Worm (Caenorhabditis elegans) whole organism, late embryonic: ENCODE measurements around the gene C05D12.3.

Experiments used
- C08G9.2 ChIP-seq: sonication (generic microtip); optimal IDR thresholded peaks from 2 replicates; lab custom pipeline; 2016; ENCODE audit warnings: mild to moderate bottlenecking, missing genetic modification characterization, moderate library complexity, missing compliant biosample characterization
- C38D4.7 ChIP-seq: fragments of 200-800 bp; sonication (Bioruptor generic); optimal IDR thresholded peaks from 2 replicates; lab custom pipeline; 2018; ENCODE audit warnings: mild to moderate bottlenecking, missing genetic modification characterization, moderate library complexity, missing compliant biosample characterization
- K02D7.2 ChIP-seq: sonication (generic microtip); optimal IDR thresholded peaks from 2 replicates; lab custom pipeline; 2017; ENCODE audit warnings: mild to moderate bottlenecking, missing genetic modification characterization, missing compliant biosample characterization
- T23F11.4 ChIP-seq: fragments of 200-800 bp; sonication (Bioruptor generic); optimal IDR thresholded peaks from 2 replicates; lab custom pipeline; 2018; ENCODE audit warnings: mild to moderate bottlenecking, missing genetic modification characterization, missing compliant biosample characterization
- ama-1 ChIP-seq: fragments of 150-350 bp; optimal IDR thresholded peaks from 2 replicates; lab custom pipeline; 2014
- ceh-18 ChIP-seq: sonication (generic microtip); optimal IDR thresholded peaks from 2 replicates; lab custom pipeline; 2016; ENCODE audit warnings: missing genetic modification characterization, missing compliant biosample characterization
- ceh-19 ChIP-seq: fragments of 200-800 bp; sonication (Bioruptor generic); optimal IDR thresholded peaks from 2 replicates; lab custom pipeline; 2018; ENCODE audit warnings: mild to moderate bottlenecking, missing genetic modification characterization, missing compliant biosample characterization
- ceh-2 ChIP-seq: sonication (generic microtip); optimal IDR thresholded peaks from 2 replicates; lab custom pipeline; 2016; ENCODE audit warnings: missing genotype, missing genetic modification characterization, missing compliant biosample characterization
- ceh-22 ChIP-seq: sonication (generic microtip); optimal IDR thresholded peaks from 2 replicates; lab custom pipeline; 2017; ENCODE audit warnings: missing biosample characterization, missing genetic modification characterization
- ceh-24 ChIP-seq: sonication (generic microtip); optimal IDR thresholded peaks from 2 replicates; lab custom pipeline; 2016; ENCODE audit warnings: mild to moderate bottlenecking, missing genetic modification characterization, missing compliant biosample characterization
- ceh-31 ChIP-seq: sonication (generic microtip); optimal IDR thresholded peaks from 2 replicates; lab custom pipeline; 2016; ENCODE audit warnings: missing genetic modification characterization, missing compliant biosample characterization
- ceh-34 ChIP-seq: sonication (generic microtip); optimal IDR thresholded peaks from 2 replicates; lab custom pipeline; 2016; ENCODE audit warnings: mild to moderate bottlenecking, missing genetic modification characterization, missing compliant biosample characterization
- ceh-45 ChIP-seq: fragments of 200-800 bp; sonication (Bioruptor generic); IDR thresholded peaks from 2 replicates; pipeline ENCODE4 v1.3.6; 2022; ENCODE audit warnings: missing genetic modification reagents, missing genetic modification characterization, missing compliant biosample characterization
- ceh-48 ChIP-seq: sonication (generic microtip); optimal IDR thresholded peaks from 2 replicates; lab custom pipeline; 2016; ENCODE audit warnings: missing genetic modification characterization, inconsistent platforms, missing compliant biosample characterization
- ceh-6 ChIP-seq: fragments of 200-800 bp; sonication (Bioruptor generic); optimal IDR thresholded peaks from 2 replicates; lab custom pipeline; 2018; ENCODE audit warnings: mild to moderate bottlenecking, missing genetic modification characterization, missing compliant biosample characterization
- ceh-9 ChIP-seq: sonication (generic microtip); optimal IDR thresholded peaks from 2 replicates; lab custom pipeline; 2016; ENCODE audit warnings: mild to moderate bottlenecking, missing genetic modification characterization, inconsistent platforms, missing compliant biosample characterization
- che-1 ChIP-seq: sonication (generic microtip); optimal IDR thresholded peaks from 2 replicates; lab custom pipeline; 2016; ENCODE audit warnings: mild to moderate bottlenecking, missing genetic modification characterization, missing compliant biosample characterization
- dve-1 ChIP-seq: sonication (generic microtip); optimal IDR thresholded peaks from 2 replicates; lab custom pipeline; 2017; ENCODE audit warnings: antibody characterized with exemption, mild to moderate bottlenecking, missing genetic modification characterization, missing compliant biosample characterization
- elt-4 ChIP-seq: sonication (generic microtip); optimal IDR thresholded peaks from 2 replicates; lab custom pipeline; 2016; ENCODE audit warnings: missing genetic modification characterization, missing compliant biosample characterization
- eyg-1 ChIP-seq: sonication (generic microtip); optimal IDR thresholded peaks from 2 replicates; lab custom pipeline; 2016; ENCODE audit warnings: missing genotype, missing genetic modification characterization, missing compliant biosample characterization
- fax-1 ChIP-seq: sonication (generic microtip); optimal IDR thresholded peaks from 2 replicates; lab custom pipeline; 2016; ENCODE audit warnings: missing genotype, missing genetic modification characterization, missing compliant biosample characterization
- fkh-10 ChIP-seq: fragments of 150-350 bp; optimal IDR thresholded peaks from 2 replicates; lab custom pipeline; 2014; ENCODE audit warnings: missing biosample characterization, missing genetic modification reagents, missing genetic modification characterization
- gmeb-2 ChIP-seq: sonication (generic microtip); optimal IDR thresholded peaks from 2 replicates; lab custom pipeline; 2016; ENCODE audit warnings: missing genetic modification characterization, inconsistent platforms, missing compliant biosample characterization
- hlh-13 ChIP-seq: fragments of 200-800 bp; sonication (Bioruptor generic); optimal IDR thresholded peaks from 2 replicates; lab custom pipeline; 2018; ENCODE audit warnings: mild to moderate bottlenecking, missing genetic modification characterization, missing compliant biosample characterization
- hlh-6 ChIP-seq: sonication (generic microtip); optimal IDR thresholded peaks from 2 replicates; lab custom pipeline; 2016; ENCODE audit warnings: missing genotype, missing genetic modification characterization, missing compliant biosample characterization
- hlh-8 ChIP-seq: sonication (generic microtip); optimal IDR thresholded peaks from 2 replicates; lab custom pipeline; 2016; ENCODE audit warnings: missing genotype, missing genetic modification characterization, missing compliant biosample characterization
- lin-11 ChIP-seq: fragments of 200-800 bp; sonication (Bioruptor generic); optimal IDR thresholded peaks from 2 replicates; lab custom pipeline; 2018; ENCODE audit warnings: mild to moderate bottlenecking, missing genetic modification characterization, missing compliant biosample characterization
- nhr-232 ChIP-seq: sonication (generic microtip); optimal IDR thresholded peaks from 2 replicates; lab custom pipeline; 2016; ENCODE audit warnings: missing genetic modification characterization, missing compliant biosample characterization
- npax-4 ChIP-seq: sonication (generic microtip); optimal IDR thresholded peaks from 2 replicates; lab custom pipeline; 2016; ENCODE audit warnings: missing genetic modification characterization, missing compliant biosample characterization
- pat-9 ChIP-seq: fragments of 200-800 bp; sonication (Bioruptor generic); optimal IDR thresholded peaks from 2 replicates; lab custom pipeline; 2018; ENCODE audit warnings: mild to moderate bottlenecking, missing genetic modification characterization, moderate library complexity, missing compliant biosample characterization
- pax-1 ChIP-seq: fragments of 150-350 bp; optimal IDR thresholded peaks from 2 replicates; lab custom pipeline; 2014; ENCODE audit warnings: missing biosample characterization, missing genetic modification characterization
- pros-1 ChIP-seq: fragments of 150-350 bp; optimal IDR thresholded peaks from 2 replicates; lab custom pipeline; 2014; ENCODE audit warnings: missing biosample characterization, missing genetic modification reagents, missing genetic modification characterization
- sdc-2 ChIP-seq: sonication (generic microtip); optimal IDR thresholded peaks from 2 replicates; lab custom pipeline; 2016; ENCODE audit warnings: missing genotype, missing genetic modification characterization, missing compliant biosample characterization
- syd-9 ChIP-seq: sonication (generic microtip); optimal IDR thresholded peaks from 2 replicates; lab custom pipeline; 2016; ENCODE audit warnings: mild to moderate bottlenecking, missing genetic modification characterization, moderate library complexity, missing compliant biosample characterization
- tbx-7 ChIP-seq: sonication (generic microtip); optimal IDR thresholded peaks from 2 replicates; lab custom pipeline; 2016; ENCODE audit warnings: missing genotype, missing genetic modification characterization, missing compliant biosample characterization
- unc-55 ChIP-seq: sonication (generic microtip); optimal IDR thresholded peaks from 2 replicates; lab custom pipeline; 2017; ENCODE audit warnings: missing biosample characterization, missing genetic modification reagents, missing genetic modification characterization
- ztf-16 ChIP-seq: sonication (generic microtip); optimal IDR thresholded peaks from 2 replicates; lab custom pipeline; 2017; ENCODE audit warnings: missing genetic modification characterization, missing compliant biosample characterization

Gene C05D12.3

DNA sequence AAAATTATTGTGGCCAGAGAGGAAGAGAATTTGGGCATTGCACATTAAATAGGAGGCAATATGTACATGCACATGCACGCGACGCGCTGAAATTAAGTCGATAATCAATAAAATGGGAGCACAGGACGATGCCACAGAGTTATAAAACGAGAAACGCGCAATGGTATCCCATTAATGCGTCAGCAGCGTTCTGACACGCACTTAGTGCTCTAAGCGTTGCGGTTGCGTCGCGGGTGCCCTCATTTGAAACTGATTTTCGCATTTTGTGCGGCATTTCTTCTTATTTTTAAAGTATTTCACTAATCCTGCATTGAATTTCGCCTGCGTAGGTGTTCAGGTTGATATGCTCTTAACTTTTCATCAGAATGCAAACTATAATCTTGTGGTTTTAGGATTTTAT is 28.0 kb downstream of the C05D12.3 start, which contains the start of gene rsp-1 (continued):
- TF ChIP-seq fkh-10: peak; percentile 13
- TF ChIP-seq ceh-45 (GFP tag; lab: Robert Waterston, UW): no peak
- no peak for TF ChIP-seq tbx-7 (tag; lab: Kevin White, UChicago)
- no peak for TF ChIP-seq pros-1 (tag; lab: Kevin White, UChicago)
- TF ChIP-seq syd-9 (tag; lab: Kevin White, UChicago): peak; percentile 45
- TF ChIP-seq ceh-31 (tag; lab: Kevin White, UChicago): peak; percentile 78
- TF ChIP-seq sdc-2: peak; percentile 46
- no peak for TF ChIP-seq hlh-8 (tag; lab: Kevin White, UChicago)
- TF ChIP-seq ceh-34 (tag; lab: Kevin White, UChicago): peak; percentile 58
- TF ChIP-seq T23F11.4 (GFP tag; lab: Kevin White, UChicago): peak; percentile 8
- no peak for TF ChIP-seq C38D4.7 (GFP tag; lab: Kevin White, UChicago)
- no peak for TF ChIP-seq ceh-9 (tag; lab: Kevin White, UChicago)
- no peak for TF ChIP-seq ceh-19 (GFP tag; lab: Kevin White, UChicago)
- peak; percentile 77 for TF ChIP-seq ceh-18 (tag; lab: Kevin White, UChicago)
- TF ChIP-seq K02D7.2 (tag; lab: Kevin White, UChicago): no peak
- peak; percentile 36 for TF ChIP-seq ceh-6 (GFP tag; lab: Kevin White, UChicago)

DNA sequence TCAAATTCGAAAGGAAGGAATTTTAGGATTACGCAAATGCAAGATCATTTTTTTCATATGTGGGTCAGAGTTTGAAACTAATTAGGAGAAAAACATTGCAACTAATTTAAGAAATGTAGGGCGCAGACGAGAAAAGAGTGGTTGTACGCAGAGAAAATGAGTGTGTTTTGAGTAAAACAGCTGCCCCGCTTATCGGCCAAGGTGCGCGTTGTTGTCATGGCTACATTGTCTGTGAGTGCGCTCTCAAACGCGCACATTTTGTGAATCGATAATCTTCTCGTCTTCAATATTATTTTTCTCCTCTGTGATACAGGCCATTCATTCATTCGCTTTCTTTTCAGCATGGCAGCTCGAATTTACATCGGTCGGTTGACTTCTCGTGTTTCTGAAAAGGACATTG is 28.6 kb downstream of the C05D12.3 start:
- TF ChIP-seq pax-1 (tag; lab: Kevin White, UChicago) (no peak), sdc-2 (no peak)

DNA sequence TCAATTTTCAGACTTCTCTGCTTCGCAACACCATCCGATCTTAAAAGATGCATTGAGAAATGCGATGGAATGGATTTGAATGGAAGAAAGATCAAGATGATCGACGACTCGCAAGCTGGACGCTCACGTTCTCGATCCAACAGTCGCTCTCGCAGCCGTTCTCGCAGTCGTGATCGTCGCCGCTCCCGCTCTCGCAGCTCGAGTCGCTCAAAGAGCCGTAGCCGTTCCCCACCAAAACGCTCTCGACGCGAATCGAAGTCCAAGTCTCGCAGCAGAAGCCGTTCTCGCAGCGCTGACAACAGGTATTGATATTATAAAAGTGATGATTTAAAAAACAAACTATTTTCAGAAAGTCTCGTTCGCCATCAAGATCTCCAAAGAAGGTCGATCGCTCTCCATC is 30.1 kb downstream of the C05D12.3 start:
- TF ChIP-seq fax-1 (tag; lab: Kevin White, UChicago) (no peak), ztf-16 (tag; lab: Kevin White, UChicago) (no peak), ceh-24 (tag; lab: Kevin White, UChicago) (no peak), hlh-6 (no peak), ceh-2 (no peak), C08G9.2 (tag; lab: Kevin White, UChicago) (no peak), ceh-31 (tag; lab: Kevin White, UChicago) (no peak), K02D7.2 (tag; lab: Kevin White, UChicago) (no peak), hlh-13 (GFP tag; lab: Kevin White, UChicago) (no peak), lin-11 (tag; lab: Kevin White, UChicago) (no peak), unc-55 (GFP tag; lab: Kevin White, UChicago) (no peak), ama-1 (no peak)

DNA sequence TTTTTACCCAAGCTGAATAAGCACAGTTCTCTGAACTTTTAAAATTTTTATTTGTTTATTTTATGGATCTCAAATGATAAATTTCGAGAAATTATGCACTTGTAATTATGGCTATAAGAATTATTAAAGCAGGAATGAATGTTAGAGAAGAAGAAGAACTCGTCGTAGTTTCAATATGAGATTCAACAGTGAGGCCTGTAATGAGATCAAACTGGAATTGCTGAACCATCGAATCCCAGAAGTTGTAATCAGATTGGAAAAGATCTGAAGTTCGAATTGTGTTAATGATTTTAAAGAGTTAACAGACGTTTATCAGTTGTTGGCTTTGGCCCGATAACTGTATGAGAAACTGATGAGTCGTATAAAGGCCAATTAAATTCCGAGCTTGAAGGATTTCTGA is 30.6 kb downstream of the C05D12.3 start:
- TF ChIP-seq ceh-22 (tag; lab: Kevin White, UChicago): no peak

DNA sequence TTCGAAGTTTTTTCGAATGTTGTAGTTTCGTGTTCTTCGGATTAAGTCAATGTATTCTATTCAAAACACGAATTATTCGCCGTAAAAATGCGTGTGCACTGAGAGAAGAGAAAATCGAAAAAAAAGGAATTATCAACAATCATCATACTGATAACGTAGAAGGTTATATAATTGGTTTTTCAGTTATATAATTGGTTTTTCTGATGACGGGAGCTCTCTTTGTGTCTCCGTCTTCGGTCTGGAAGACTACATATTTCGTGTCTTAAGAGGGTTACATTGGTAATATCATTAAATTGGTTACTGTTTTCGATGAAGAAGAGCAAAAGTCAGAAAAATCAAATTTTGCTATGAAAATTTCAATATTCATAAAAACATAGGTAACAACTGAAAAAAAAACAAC is 34.8 kb downstream of the C05D12.3 start:
- TF ChIP-seq dve-1 (tag; lab: Kevin White, UChicago): no peak
- TF ChIP-seq ceh-48: no peak
- no peak for TF ChIP-seq che-1 (tag; lab: Kevin White, UChicago)
- no peak for TF ChIP-seq C08G9.2 (tag; lab: Kevin White, UChicago)
- TF ChIP-seq elt-4: no peak
- no peak for TF ChIP-seq gmeb-2
- TF ChIP-seq ceh-31 (tag; lab: Kevin White, UChicago): no peak
- no peak for TF ChIP-seq nhr-232 (tag; lab: Kevin White, UChicago)
- no peak for TF ChIP-seq pat-9 (tag; lab: Kevin White, UChicago)
- TF ChIP-seq npax-4: no peak
- TF ChIP-seq eyg-1 (tag; lab: Kevin White, UChicago): no peak
